Worm (Caenorhabditis elegans) whole organism, L2 larva: ENCODE results near the gene C13F10.6.

Experiments
- C34F6.9 ChIP-seq: fragments of 150-350 bp; optimal IDR thresholded peaks from 2 replicates; lab custom pipeline; 2014; ENCODE audit warnings: missing biosample characterization, missing genetic modification characterization
- R02D3.7 ChIP-seq: fragments of 150-350 bp; optimal IDR thresholded peaks from 2 replicates; lab custom pipeline; 2014; ENCODE audit warnings: missing biosample characterization, missing genetic modification characterization
- Y55F3AM.14 ChIP-seq: fragments of 200-800 bp; sonication (Bioruptor generic); optimal IDR thresholded peaks from 2 replicates; lab custom pipeline; 2018; ENCODE audit warnings: mild to moderate bottlenecking, missing genetic modification characterization, missing compliant biosample characterization
- alr-1 ChIP-seq: fragments of 150-350 bp; optimal IDR thresholded peaks from 2 replicates; lab custom pipeline; 2014; ENCODE audit warnings: missing biosample characterization, missing genetic modification characterization
- aly-2 ChIP-seq: fragments of 150-350 bp; optimal IDR thresholded peaks from 2 replicates; lab custom pipeline; 2014; ENCODE audit warnings: missing biosample characterization, missing genetic modification characterization
- blmp-1 ChIP-seq: sonication (generic microtip); optimal IDR thresholded peaks from 2 replicates; lab custom pipeline; 2017; ENCODE audit warnings: missing genetic modification characterization, mild to moderate bottlenecking, missing compliant biosample characterization, antibody characterized with exemption, moderate library complexity; ENCODE audit not compliant: insufficient read depth
- ceh-16 ChIP-seq: fragments of 150-350 bp; optimal IDR thresholded peaks from 2 replicates; lab custom pipeline; 2014; ENCODE audit warnings: missing biosample characterization, missing genetic modification characterization
- ceh-82 ChIP-seq: fragments of 150-350 bp; optimal IDR thresholded peaks from 2 replicates; lab custom pipeline; 2014; ENCODE audit warnings: missing biosample characterization, missing genetic modification characterization
- crh-2 ChIP-seq: sonication (generic microtip); optimal IDR thresholded peaks from 2 replicates; lab custom pipeline; 2017; ENCODE audit warnings: missing biosample characterization, missing genetic modification characterization
- elt-3 ChIP-seq: sonication (generic microtip); optimal IDR thresholded peaks from 2 replicates; lab custom pipeline; 2017; ENCODE audit warnings: missing biosample characterization, missing genetic modification characterization
- fos-1 ChIP-seq: fragments of 150-350 bp; optimal IDR thresholded peaks from 2 replicates; lab custom pipeline; 2014; ENCODE audit warnings: missing biosample characterization, missing genetic modification characterization
- gmeb-1 ChIP-seq: fragments of 150-350 bp; optimal IDR thresholded peaks from 2 replicates; lab custom pipeline; 2014; ENCODE audit warnings: missing biosample characterization, missing genetic modification characterization
- lin-11 ChIP-seq: fragments of 150-350 bp; sonication (generic microtip); optimal IDR thresholded peaks from 2 replicates; lab custom pipeline; 2014; ENCODE audit warnings: missing biosample characterization, missing genetic modification characterization, inconsistent platforms, mixed read lengths
- lin-13 ChIP-seq: fragments of 150-350 bp; optimal IDR thresholded peaks from 2 replicates; lab custom pipeline; 2014; ENCODE audit warnings: missing biosample characterization, missing genetic modification reagents, missing genetic modification characterization
- lsy-2 ChIP-seq, 2 experiments: fragments of 150-350 bp in 1 of 2; sonication (generic microtip) in 1 of 2; optimal IDR thresholded peaks; 2 replicates each; lab custom pipeline; 2014 to 2017; ENCODE audit warnings: missing biosample characterization in 2 of 2, missing genetic modification characterization in 2 of 2
- mab-5 ChIP-seq: fragments of 150-350 bp; optimal IDR thresholded peaks from 2 replicates; lab custom pipeline; 2014; ENCODE audit warnings: missing biosample characterization, missing genetic modification characterization
- mbf-1 ChIP-seq: sonication (generic microtip); optimal IDR thresholded peaks from 2 replicates; lab custom pipeline; 2017; ENCODE audit warnings: missing biosample characterization, missing genetic modification characterization
- mdl-1 ChIP-seq, 2 experiments: fragments of 150-350 bp in 1 of 2; sonication (generic microtip) in 1 of 2; optimal IDR thresholded peaks; 2 replicates each; lab custom pipeline; 2017; ENCODE audit warnings: missing biosample characterization in 2 of 2, missing genetic modification characterization in 2 of 2
- nhr-10 ChIP-seq: sonication (generic microtip); optimal IDR thresholded peaks from 2 replicates; lab custom pipeline; 2017; ENCODE audit warnings: missing biosample characterization, missing genetic modification characterization
- nhr-11 ChIP-seq: fragments of 150-350 bp; optimal IDR thresholded peaks from 2 replicates; lab custom pipeline; 2014; ENCODE audit warnings: missing biosample characterization, missing genetic modification characterization
- nhr-21 ChIP-seq: fragments of 150-350 bp; optimal IDR thresholded peaks from 2 replicates; lab custom pipeline; 2014; ENCODE audit warnings: missing biosample characterization, missing genetic modification characterization
- nhr-23 ChIP-seq: fragments of 150-350 bp; optimal IDR thresholded peaks from 2 replicates; lab custom pipeline; 2014; ENCODE audit warnings: missing biosample characterization, missing genetic modification reagents, missing genetic modification characterization
- nhr-237 ChIP-seq: fragments of 150-350 bp; optimal IDR thresholded peaks from 2 replicates; lab custom pipeline; 2014; ENCODE audit warnings: missing biosample characterization, missing genetic modification characterization
- nhr-6 ChIP-seq: fragments of 150-350 bp; optimal IDR thresholded peaks from 2 replicates; lab custom pipeline; 2014; ENCODE audit warnings: missing biosample characterization, missing genetic modification characterization
- nhr-77 ChIP-seq: fragments of 150-350 bp; optimal IDR thresholded peaks from 2 replicates; lab custom pipeline; 2014; ENCODE audit warnings: missing biosample characterization, missing genetic modification characterization
- skn-1 ChIP-seq: sonication (generic microtip); optimal IDR thresholded peaks from 2 replicates; lab custom pipeline; 2017; ENCODE audit warnings: missing biosample characterization, missing genetic modification characterization
- sma-3 ChIP-seq: sonication (generic microtip); optimal IDR thresholded peaks from 2 replicates; lab custom pipeline; 2016; ENCODE audit warnings: missing genetic modification reagents, missing genetic modification characterization, missing compliant biosample characterization
- sma-9 ChIP-seq, 2 experiments: fragments of 150-350 bp in 1 of 2; sonication (generic microtip) in 1 of 2; optimal IDR thresholded peaks; 2 replicates each; lab custom pipeline; 2014 to 2016; ENCODE audit warnings: missing genetic modification characterization in 2 of 2, mild to moderate bottlenecking in 1 of 2, missing biosample characterization in 1 of 2, missing compliant biosample characterization in 1 of 2, missing genetic modification reagents in 1 of 2, moderate library complexity in 1 of 2
- unc-55 ChIP-seq: fragments of 150-350 bp; sonication (generic microtip); optimal IDR thresholded peaks from 3 replicates; lab custom pipeline; 2014; ENCODE audit warnings: missing biosample characterization, missing genetic modification reagents, missing genetic modification characterization
- ztf-1 ChIP-seq: fragments of 200-800 bp; sonication (Bioruptor generic); conservative IDR thresholded peaks from 2 replicates; pipeline ENCODE4 v1.3.6; 2022; ENCODE audit warnings: missing genetic modification characterization, missing compliant biosample characterization
- ztf-11 ChIP-seq: sonication (generic microtip); optimal IDR thresholded peaks from 2 replicates; lab custom pipeline; 2017; ENCODE audit warnings: missing biosample characterization, missing genetic modification characterization
- ztf-4 ChIP-seq: fragments of 150-350 bp; optimal IDR thresholded peaks from 2 replicates; lab custom pipeline; 2014; ENCODE audit warnings: missing biosample characterization, missing genetic modification characterization

The C13F10.6 gene

ce11 chrV:7187295-7187694 lies 33.5 kb downstream of the C13F10.6 start:
- TF ChIP-seq mdl-1 (tag; optimal IDR thresholded peaks at IDR 0.05; lab: Kevin White, UChicago) (no peak), aly-2 (tag; lab: Kevin White, UChicago) (no peak), R02D3.7 (tag; lab: Kevin White, UChicago) (no peak), nhr-11 (no peak), nhr-6 (tag; lab: Kevin White, UChicago) (no peak), lin-11 (tag; lab: Kevin White, UChicago) (no peak), Y55F3AM.14 (GFP tag; lab: Kevin White, UChicago) (no peak), mbf-1 (no peak), fos-1 (tag; lab: Kevin White, UChicago) (no peak), unc-55 (GFP tag; lab: Kevin White, UChicago) (no peak)

- TF ChIP-seq lin-13 (GFP tag; lab: Kevin White, UChicago) (no peak), gmeb-1 (peak; percentile 43), elt-3 (tag; lab: Kevin White, UChicago) (no peak), nhr-237 (tag; lab: Kevin White, UChicago) (no peak), nhr-21 (tag; lab: Kevin White, UChicago) (no peak), fos-1 (tag; lab: Kevin White, UChicago) (peak; percentile 81), sma-9 (GFP tag; optimal IDR thresholded peaks at IDR 0.05; lab: Kevin White, UChicago) (peak; percentile 10), sma-9 (tag; optimal IDR thresholded peaks at IDR 0.05; lab: Kevin White, UChicago) (no peak), nhr-23 (tag; lab: Kevin White, UChicago) (no peak)
Measured at ce11 chrV:7186599-7186998, 34.2 kb downstream of the C13F10.6 start.

- TF ChIP-seq ztf-1 (GFP tag; lab: Robert Waterston, UW) (no peak), unc-55 (GFP tag; lab: Kevin White, UChicago) (no peak), fos-1 (tag; lab: Kevin White, UChicago) (no peak), crh-2 (tag; lab: Kevin White, UChicago) (no peak), sma-3 (GFP tag; lab: Kevin White, UChicago) (no peak), alr-1 (tag; lab: Kevin White, UChicago) (no peak), aly-2 (tag; lab: Kevin White, UChicago) (no peak), ceh-16 (tag; lab: Kevin White, UChicago) (no peak), mab-5 (tag; lab: Kevin White, UChicago) (no peak), nhr-237 (tag; lab: Kevin White, UChicago) (no peak), nhr-23 (tag; lab: Kevin White, UChicago) (no peak), ztf-11 (no peak), lsy-2 (tag; optimal IDR thresholded peaks at IDR 0.05; lab: Kevin White, UChicago) (no peak), gmeb-1 (no peak), blmp-1 (tag; lab: Kevin White, UChicago) (no peak), ztf-4 (no peak), skn-1 (tag; lab: Kevin White, UChicago) (no peak), nhr-11 (no peak), nhr-77 (tag; lab: Kevin White, UChicago) (no peak)
Measured at ce11 chrV:7184549-7184948, 36.3 kb downstream of the C13F10.6 start, which contains the start of gene pitr-5. Gene pitr-5, plus strand, starts transcription at chrV:7184849.

- TF ChIP-seq C34F6.9 (tag; lab: Kevin White, UChicago) (peak; percentile 28), nhr-77 (tag; lab: Kevin White, UChicago) (no peak), unc-55 (GFP tag; lab: Kevin White, UChicago) (peak; percentile 36), lsy-2 (tag; optimal IDR thresholded peaks at IDR 0.05; lab: Kevin White, UChicago) (peak in 1 of 2 experiments; percentile 25), ceh-82 (tag; lab: Kevin White, UChicago) (no peak)
- TF ChIP-seq, all 48 proteins: peak for 3
Measured at ce11 chrV:7178843-7179242, 42.0 kb downstream of the C13F10.6 start, which contains the start of gene cpsf-2. Gene cpsf-2, plus strand, starts transcription at chrV:7179172.

- TF ChIP-seq fos-1 (tag; lab: Kevin White, UChicago) = no peak
- no peak for TF ChIP-seq nhr-10 (tag; lab: Kevin White, UChicago)
- TF ChIP-seq mdl-1 (tag; optimal IDR thresholded peaks at IDR 0.05; lab: Kevin White, UChicago) = no peak
Measured at ce11 chrV:7175201-7175600, 45.6 kb downstream of the C13F10.6 start, which contains the start of gene lgc-39. Gene lgc-39, plus strand, starts transcription at chrV:7175501.
